Fruit fly (Drosophila melanogaster) whole organism, pupa: ENCODE results near the gene Hrs.

Source experiments
- CG34367 ChIP-seq: fragments of 200-800 bp; sonication (Bioruptor generic); optimal IDR thresholded peaks from 2 replicates; lab custom pipeline; 2018; ENCODE audit warnings: missing biosample characterization, mild to moderate bottlenecking, missing genetic modification characterization
- CG4496 ChIP-seq: fragments of 200-800 bp; sonication (Bioruptor generic); IDR thresholded peaks from 3 replicates; pipeline ENCODE4 v1.3.6; 2022; ENCODE audit warnings: missing biosample characterization, missing genetic modification characterization
- CG8159 ChIP-seq: fragments of 200-800 bp; sonication (Bioruptor generic); optimal IDR thresholded peaks from 3 replicates; lab custom pipeline; 2018; ENCODE audit warnings: missing biosample characterization, mild to moderate bottlenecking, missing genetic modification characterization, moderate library complexity

DNA sequence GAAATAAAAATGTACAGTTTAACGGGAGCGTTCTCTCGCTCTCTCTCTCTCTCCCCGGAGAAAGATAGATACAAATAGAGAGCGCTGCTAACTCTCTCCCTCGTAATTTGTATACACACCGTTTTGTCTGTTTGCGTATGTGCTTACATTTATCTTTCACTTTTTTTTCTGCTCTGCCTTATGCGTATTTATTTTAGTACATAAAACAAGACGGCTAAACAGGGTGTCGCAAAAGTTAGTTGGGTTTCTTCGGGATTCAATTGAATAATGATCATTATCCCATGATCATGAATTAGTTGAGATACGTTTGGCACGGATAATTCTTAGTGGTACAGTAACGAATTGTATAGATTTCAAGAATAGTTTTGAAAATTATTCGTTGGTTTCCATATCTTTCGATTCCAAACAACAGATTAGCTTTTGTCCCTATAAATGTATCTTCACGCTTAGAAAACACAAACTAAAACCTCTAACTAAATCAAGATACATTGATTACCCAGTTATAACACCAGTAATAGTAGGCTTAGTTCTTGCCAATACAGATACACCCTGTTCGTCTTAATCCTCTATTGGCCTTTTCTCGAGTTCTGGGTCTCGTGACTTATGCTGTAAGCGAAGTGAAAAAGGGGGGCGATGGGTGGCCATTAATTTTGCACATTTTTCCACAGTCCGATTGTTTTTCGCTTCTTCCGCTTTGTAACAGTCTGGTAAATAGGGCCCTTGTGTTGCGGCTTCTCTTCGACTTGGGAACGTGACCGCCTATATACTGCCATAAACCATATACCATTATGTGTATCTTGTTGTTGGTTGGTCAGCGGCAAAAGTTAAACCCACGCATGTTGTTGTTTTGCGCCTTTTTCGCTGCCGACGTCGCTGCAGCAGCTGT lies 14.9 kb downstream of the Hrs start:
- peak; percentile 83 for TF ChIP-seq CG34367 (tag; lab: Kevin White, UChicago)
- no peak for TF ChIP-seq CG4496 (GFP tag; lab: Robert Waterston, UW)
- peak; percentile 91 for TF ChIP-seq CG8159 (tag; lab: Kevin White, UChicago)
